Fruit fly (Drosophila melanogaster) whole organism, embryonic: ENCODE measurements around the gene CG31388.
A peak's percentile ranks its signal among the peaks of the same experiment; 100 is the strongest.

ENCODE experiments used
- C15 ChIP-seq: fragments of 200-800 bp; sonication (Bioruptor generic); IDR thresholded peaks from 3 replicates; pipeline ENCODE4 v1.3.6; 2022; ENCODE audit warnings: missing biosample characterization, missing genetic modification characterization
- CG10321 ChIP-seq: fragments of 200-800 bp; sonication (Bioruptor generic); IDR thresholded peaks from 2 replicates; pipeline ENCODE4 v1.3.6; 2022; ENCODE audit warnings: missing biosample characterization, missing genetic modification characterization
- CG12769 ChIP-seq: fragments of 200-800 bp; sonication (Bioruptor generic); optimal IDR thresholded peaks from 2 replicates; lab custom pipeline; 2019; ENCODE audit warnings: missing biosample characterization, mild to moderate bottlenecking, missing genetic modification characterization, moderate library complexity
- CG13287 ChIP-seq: fragments of 200-800 bp; sonication (Bioruptor generic); IDR thresholded peaks from 2 replicates; pipeline ENCODE4 v1.3.6; 2022; ENCODE audit warnings: missing biosample characterization, missing genetic modification characterization; ENCODE audit not compliant: partially characterized antibody
- CG13424 ChIP-seq: fragments of 200-800 bp; sonication (Bioruptor generic); optimal IDR thresholded peaks from 2 replicates; lab custom pipeline; 2019; ENCODE audit warnings: missing biosample characterization, mild to moderate bottlenecking, missing genetic modification characterization, moderate library complexity
- CG13624 ChIP-seq: fragments of 200-800 bp; sonication (Bioruptor generic); optimal IDR thresholded peaks from 2 replicates; lab custom pipeline; 2016; ENCODE audit warnings: missing biosample characterization, missing genetic modification characterization
- CG14667 ChIP-seq: fragments of 200-800 bp; sonication (Bioruptor generic); IDR thresholded peaks from 2 replicates; pipeline ENCODE4 v1.3.6; 2022; ENCODE audit warnings: missing biosample characterization, missing genetic modification characterization
- CG17829 ChIP-seq: fragments of 200-800 bp; optimal IDR thresholded peaks from 2 replicates; lab custom pipeline; 2019; ENCODE audit warnings: missing biosample characterization, mild to moderate bottlenecking, missing genetic modification characterization, moderate library complexity
- CG17912 ChIP-seq: fragments of 200-800 bp; sonication (Bioruptor generic); optimal IDR thresholded peaks from 2 replicates; lab custom pipeline; 2018; ENCODE audit warnings: missing biosample characterization, mild to moderate bottlenecking, missing genetic modification characterization
- CG18011 ChIP-seq: fragments of 200-800 bp; sonication (Bioruptor generic); optimal IDR thresholded peaks from 2 replicates; lab custom pipeline; 2017; ENCODE audit warnings: missing biosample characterization, missing genetic modification characterization, mild to moderate bottlenecking, moderate library complexity, missing genotype
- CG2129 ChIP-seq: fragments of 200-800 bp; sonication (Bioruptor generic); IDR thresholded peaks from 2 replicates; pipeline ENCODE4 v1.3.6; 2022; ENCODE audit warnings: missing biosample characterization, missing genetic modification characterization; ENCODE audit not compliant: partially characterized antibody
- CG2202 ChIP-seq: fragments of 200-800 bp; sonication (Bioruptor generic); optimal IDR thresholded peaks from 2 replicates; lab custom pipeline; 2018; ENCODE audit warnings: missing biosample characterization, mild to moderate bottlenecking, missing genetic modification characterization
- CG2889 ChIP-seq: fragments of 200-800 bp; sonication (Bioruptor generic); IDR thresholded peaks from 3 replicates; pipeline ENCODE4 v1.3.6; 2022; ENCODE audit warnings: missing biosample characterization, missing genetic modification characterization
- CG32767 ChIP-seq: fragments of 200-800 bp; sonication (Bioruptor generic); IDR thresholded peaks from 2 replicates; pipeline ENCODE4 v1.3.6; 2022; ENCODE audit warnings: missing biosample characterization, missing genetic modification characterization
- CG3847 ChIP-seq: fragments of 200-800 bp; sonication (Bioruptor generic); IDR thresholded peaks from 2 replicates; pipeline ENCODE4 v1.3.6; 2022; ENCODE audit warnings: missing biosample characterization, missing genetic modification characterization
- CG4282 ChIP-seq: fragments of 200-800 bp; sonication (Bioruptor generic); optimal IDR thresholded peaks from 2 replicates; lab custom pipeline; 2016; ENCODE audit warnings: missing biosample characterization, missing genetic modification characterization
- CG5245 ChIP-seq: fragments of 200-800 bp; sonication (Bioruptor generic); optimal IDR thresholded peaks from 3 replicates; lab custom pipeline; 2016; ENCODE audit warnings: missing biosample characterization, missing genetic modification characterization
- CG6654 ChIP-seq: fragments of 200-800 bp; sonication (Bioruptor generic); optimal IDR thresholded peaks from 2 replicates; lab custom pipeline; 2017; ENCODE audit warnings: missing biosample characterization, mild to moderate bottlenecking, missing genetic modification characterization
- CG6689 ChIP-seq: fragments of 200-800 bp; sonication (Bioruptor generic); IDR thresholded peaks from 2 replicates; pipeline ENCODE4 v1.3.6; 2022; ENCODE audit warnings: missing biosample characterization, missing genetic modification characterization
- CG7357 ChIP-seq: fragments of 200-800 bp; sonication (Bioruptor generic); IDR thresholded peaks from 3 replicates; pipeline ENCODE4 v1.3.6; 2022; ENCODE audit warnings: missing biosample characterization, missing genetic modification characterization
- CG8359 ChIP-seq: fragments of 200-800 bp; sonication (Bioruptor generic); optimal IDR thresholded peaks from 2 replicates; lab custom pipeline; 2017; ENCODE audit warnings: missing biosample characterization, mild to moderate bottlenecking, missing genetic modification characterization, borderline replicate concordance
- CrebB ChIP-seq: fragments of 200-800 bp; sonication (Bioruptor generic); optimal IDR thresholded peaks from 3 replicates; lab custom pipeline; 2018; ENCODE audit warnings: missing biosample characterization, mild to moderate bottlenecking, missing genetic modification characterization
- H15 ChIP-seq: fragments of 200-800 bp; sonication (Bioruptor generic); IDR thresholded peaks from 3 replicates; pipeline ENCODE4 v1.3.6; 2022; ENCODE audit warnings: missing biosample characterization, missing genetic modification characterization
- Hr39 ChIP-seq: fragments of >200 bp; optimal IDR thresholded peaks from 2 replicates; lab custom pipeline; 2017
- Med ChIP-seq: fragments of 200-800 bp; sonication (Bioruptor generic); peaks from one replicate; lab custom pipeline; 2016; ENCODE audit warnings: missing biosample characterization, missing genetic modification characterization, mild to moderate bottlenecking, inconsistent platforms, moderate library complexity
- Mes4 ChIP-seq: fragments of 200-800 bp; sonication (Bioruptor generic); optimal IDR thresholded peaks from 2 replicates; lab custom pipeline; 2016; ENCODE audit warnings: missing biosample characterization, missing genetic modification characterization
- Nf-YC ChIP-seq: fragments of 200-800 bp; optimal IDR thresholded peaks from 3 replicates; lab custom pipeline; 2019; ENCODE audit warnings: missing biosample characterization, mild to moderate bottlenecking, missing genetic modification characterization, moderate library complexity
- Rfx ChIP-seq: fragments of 200-800 bp; sonication (Bioruptor generic); IDR thresholded peaks from 2 replicates; pipeline ENCODE4 v1.3.6; 2022; ENCODE audit warnings: missing biosample characterization, missing genetic modification characterization
- Usf ChIP-seq: fragments of 200-800 bp; sonication (Bioruptor generic); optimal IDR thresholded peaks from 2 replicates; lab custom pipeline; 2017; ENCODE audit warnings: missing genotype, missing biosample characterization, missing genetic modification characterization
- amos ChIP-seq: fragments of 200-800 bp; sonication (Bioruptor generic); IDR thresholded peaks from 2 replicates; pipeline ENCODE4 v1.3.6; 2022; ENCODE audit warnings: missing biosample characterization, missing genetic modification characterization; ENCODE audit not compliant: partially characterized antibody
- aop ChIP-seq: fragments of 200-800 bp; sonication (Bioruptor generic); IDR thresholded peaks from 2 replicates; pipeline ENCODE4 v1.3.6; 2022; ENCODE audit warnings: missing biosample characterization, missing genetic modification characterization
- chif ChIP-seq, 2 experiments: fragments of 200-800 bp; sonication (Bioruptor generic); optimal IDR thresholded peaks; 3 replicates each; lab custom pipeline; 2016; ENCODE audit warnings: missing biosample characterization in 2 of 2, missing genetic modification characterization in 2 of 2
- croc ChIP-seq: fragments of 200-800 bp; sonication (Bioruptor generic); conservative IDR thresholded peaks from 3 replicates; pipeline ENCODE4 v1.3.6; 2022; ENCODE audit warnings: missing biosample characterization, missing genetic modification characterization
- cwo ChIP-seq: fragments of 200-800 bp; sonication (Bioruptor generic); optimal IDR thresholded peaks from 3 replicates; lab custom pipeline; 2017; ENCODE audit warnings: missing biosample characterization, missing genetic modification characterization, mild to moderate bottlenecking, moderate library complexity, missing genetic modification reagents
- en ChIP-seq: fragments of 200-800 bp; sonication (Bioruptor generic); optimal IDR thresholded peaks from 2 replicates; lab custom pipeline; 2016; ENCODE audit warnings: missing biosample characterization, missing genetic modification characterization
- fd96Cb ChIP-seq: fragments of 200-800 bp; sonication (Bioruptor generic); optimal IDR thresholded peaks from 2 replicates; lab custom pipeline; 2018; ENCODE audit warnings: missing biosample characterization, mild to moderate bottlenecking, missing genetic modification characterization, moderate library complexity
- gcm ChIP-seq: fragments of 200-800 bp; sonication (Bioruptor generic); optimal IDR thresholded peaks from 2 replicates; lab custom pipeline; 2019; ENCODE audit warnings: missing biosample characterization, mild to moderate bottlenecking, missing genetic modification characterization, moderate library complexity
- her ChIP-seq: fragments of 200-800 bp; sonication (Bioruptor generic); optimal IDR thresholded peaks from 2 replicates; lab custom pipeline; 2016; ENCODE audit warnings: missing biosample characterization, missing genetic modification characterization
- kni ChIP-seq: fragments of 200-800 bp; sonication (Bioruptor generic); optimal IDR thresholded peaks from 3 replicates; lab custom pipeline; 2017; ENCODE audit warnings: mild to moderate bottlenecking, missing biosample characterization, missing genetic modification reagents, missing genetic modification characterization
- lilli ChIP-seq: fragments of 200-800 bp; sonication (Bioruptor generic); optimal IDR thresholded peaks from 3 replicates; lab custom pipeline; 2016; ENCODE audit warnings: missing biosample characterization, missing genetic modification characterization
- luna ChIP-seq: fragments of 200-800 bp; sonication (Bioruptor generic); optimal IDR thresholded peaks from 2 replicates; lab custom pipeline; 2016; ENCODE audit warnings: missing biosample characterization, missing genetic modification characterization
- nerfin-2 ChIP-seq: fragments of 200-800 bp; sonication (Bioruptor generic); IDR thresholded peaks from 2 replicates; pipeline ENCODE4 v1.3.6; 2022; ENCODE audit warnings: missing biosample characterization, missing genetic modification characterization; ENCODE audit not compliant: partially characterized antibody
- odd ChIP-seq: fragments of 200-800 bp; sonication (Bioruptor generic); optimal IDR thresholded peaks from 2 replicates; lab custom pipeline; 2017; ENCODE audit warnings: missing biosample characterization, mild to moderate bottlenecking, missing genetic modification characterization
- prd ChIP-seq, 3 experiments: fragments of >200 bp in 2 of 3; fragments of 200-800 bp in 1 of 3; sonication (Bioruptor generic) in 1 of 3; optimal IDR thresholded peaks in 2 of 3; IDR thresholded peaks in 1 of 3; 2 replicates in 2 of 3; 3 replicates in 1 of 3; pipeline versions ENCODE4 v1.3.6 to Lab custom; 2017 to 2022; ENCODE audit warnings: missing biosample characterization in 1 of 3, missing genetic modification characterization in 1 of 3
- sens ChIP-seq: fragments of 200-800 bp; sonication (Bioruptor generic); peaks from one replicate; lab custom pipeline; 2016; ENCODE audit warnings: missing biosample characterization, missing genetic modification characterization
- sima ChIP-seq: fragments of 200-800 bp; sonication (Bioruptor generic); optimal IDR thresholded peaks from 2 replicates; lab custom pipeline; 2016; ENCODE audit warnings: missing biosample characterization, missing genetic modification characterization
- sug ChIP-seq: fragments of 200-800 bp; optimal IDR thresholded peaks from 2 replicates; lab custom pipeline; 2019; ENCODE audit warnings: missing biosample characterization, mild to moderate bottlenecking, missing genetic modification characterization, moderate library complexity
- trh ChIP-seq: fragments of 200-800 bp; sonication (Bioruptor generic); optimal IDR thresholded peaks from 2 replicates; lab custom pipeline; 2016; ENCODE audit warnings: missing biosample characterization, missing genetic modification characterization
- zen ChIP-seq: fragments of 200-800 bp; sonication (Bioruptor generic); optimal IDR thresholded peaks from 3 replicates; lab custom pipeline; 2018; ENCODE audit warnings: missing biosample characterization, mild to moderate bottlenecking, missing genetic modification characterization, moderate library complexity

Gene CG31388

dm6 chr3R:11216156-11216630, 21.4 kb upstream of the CG31388 start, which contains the start of the genes RpS25 and CG4820 (continued):
- TF ChIP-seq C15 (GFP tag; lab: Robert Waterston, UW) (peak; percentile 57; the same call in 1 of the 3 replicates), CG14667 (GFP tag; lab: Robert Waterston, UW) (peak; percentile 65; the same call in 1 of the 2 replicates), luna (GFP tag; lab: Kevin White, UChicago) (peak; percentile 86), CG7357 (GFP tag; lab: Robert Waterston, UW) (0 out of 3 replicates have a peak, but pooled peaks have one; percentile 31), CG8359 (GFP tag; lab: Kevin White, UChicago) (peak; percentile 84), sens (GFP tag; lab: Kevin White, UChicago) (peak; percentile 98), CG6689 (peak; percentile 96), sug (peak; percentile 92), CG12769 (tag; lab: Kevin White, UChicago) (peak; percentile 93), prd (optimal IDR thresholded peaks at IDR 0.05; lab: Kevin White, UChicago) (no peak), prd (GFP tag; IDR thresholded peaks at IDR 0.05; lab: Robert Waterston, UW) (peak; percentile 70), cwo (GFP tag; lab: Kevin White, UChicago) (peak; percentile 73), Rfx (GFP tag; lab: Robert Waterston, UW) (peak; percentile 93), Mes4 (GFP tag; lab: Kevin White, UChicago) (peak; percentile 97), CG13424 (peak; percentile 84), CG17912 (GFP tag; lab: Kevin White, UChicago) (peak; percentile 95), CG4282 (GFP tag; lab: Kevin White, UChicago) (peak; percentile 62), en (GFP tag; lab: Kevin White, UChicago) (peak; percentile 88), amos (GFP tag; lab: Robert Waterston, UW) (peak; percentile 89), odd (peak; percentile 94), gcm (GFP tag; lab: Kevin White, UChicago) (peak; percentile 89), zen (tag; lab: Kevin White, UChicago) (peak; percentile 84), CG2129 (GFP tag; lab: Robert Waterston, UW) (peak; percentile 77), CrebB (tag; lab: Kevin White, UChicago) (peak; percentile 97), Nf-YC (tag; lab: Kevin White, UChicago) (peak; percentile 81), chif (GFP tag; optimal IDR thresholded peaks at IDR 0.05; lab: Kevin White, UChicago) (peak; percentile 75 to 92), nerfin-2 (GFP tag; lab: Robert Waterston, UW) (peak; percentile 72), Hr39 (lab: Kevin White, UChicago) (no peak), CG3847 (GFP tag; lab: Robert Waterston, UW) (peak; percentile 95), kni (GFP tag; lab: Kevin White, UChicago) (peak; percentile 95), H15 (peak; percentile 81; the same call in 2 of the 3 replicates), her (peak; percentile 91), lilli (GFP tag; lab: Kevin White, UChicago) (peak; percentile 84), CG2202 (peak; percentile 85), CG6654 (GFP tag; lab: Kevin White, UChicago) (peak; percentile 71), croc (GFP tag; lab: Robert Waterston, UW) (peak; percentile 77), fd96Cb (peak; percentile 73), CG18011 (peak; percentile 84), CG13287 (GFP tag; lab: Robert Waterston, UW) (peak; percentile 91), CG17829 (tag; lab: Kevin White, UChicago) (peak; percentile 89), CG5245 (peak; percentile 85), sima (GFP tag; lab: Kevin White, UChicago) (peak; percentile 73), Usf (peak; percentile 80), trh (GFP tag; lab: Kevin White, UChicago) (peak; percentile 86), CG32767 (GFP tag; lab: Robert Waterston, UW) (peak; percentile 66; the same call in 1 of the 2 replicates), CG2889 (GFP tag; lab: Robert Waterston, UW) (0 out of 3 replicates have a peak, but pooled peaks have one; percentile 21), CG10321 (peak; percentile 54), Med (GFP tag; lab: Kevin White, UChicago) (peak; percentile 99), aop (GFP tag; lab: Robert Waterston, UW) (0 out of 2 replicates have a peak, but pooled peaks have one; percentile 15), CG13624 (GFP tag; lab: Kevin White, UChicago) (peak; percentile 96)
